Worm (Caenorhabditis elegans) whole organism, mixed stage, embryonic: ENCODE data around the gene F07F6.1.

Source experiments
- bed-3 ChIP-seq: fragments of 200-800 bp; sonication (Bioruptor generic); optimal IDR thresholded peaks from 3 replicates; lab custom pipeline; 2018; ENCODE audit warnings: mild to moderate bottlenecking, missing genetic modification characterization, moderate library complexity, missing compliant biosample characterization
- blmp-1 ChIP-seq: fragments of 150-350 bp; optimal IDR thresholded peaks from 2 replicates; lab custom pipeline; 2014; ENCODE audit warnings: missing biosample characterization, missing genetic modification characterization
- ceh-83 ChIP-seq: fragments of 200-800 bp; sonication (Bioruptor generic); optimal IDR thresholded peaks from 2 replicates; lab custom pipeline; 2018; ENCODE audit warnings: mild to moderate bottlenecking, missing genetic modification characterization, missing compliant biosample characterization
- elt-1 ChIP-seq: sonication (generic microtip); optimal IDR thresholded peaks from 2 replicates; lab custom pipeline; 2017; ENCODE audit warnings: missing genetic modification characterization, mild to moderate bottlenecking, missing compliant biosample characterization, antibody characterized with exemption, moderate library complexity, borderline replicate concordance; ENCODE audit not compliant: insufficient read depth
- mls-2 ChIP-seq: sonication (generic microtip); optimal IDR thresholded peaks from 2 replicates; lab custom pipeline; 2016; ENCODE audit warnings: mild to moderate bottlenecking, missing genetic modification characterization, moderate library complexity, missing compliant biosample characterization
- nhr-76 ChIP-seq: sonication (generic microtip); optimal IDR thresholded peaks from 2 replicates; lab custom pipeline; 2017; ENCODE audit warnings: missing biosample characterization, missing genetic modification characterization
- pha-4 ChIP-seq: fragments of 150-350 bp; optimal IDR thresholded peaks from 2 replicates; lab custom pipeline; 2018; ENCODE audit warnings: missing biosample characterization, missing genetic modification reagents, missing genetic modification characterization
- unc-62 ChIP-seq: fragments of 150-350 bp; optimal IDR thresholded peaks from 2 replicates; lab custom pipeline; 2014; ENCODE audit warnings: missing biosample characterization, missing genetic modification reagents, missing genetic modification characterization

- TF ChIP-seq unc-62 (GFP tag; lab: Kevin White, UChicago): no peak
- no peak for TF ChIP-seq mls-2 (tag; lab: Kevin White, UChicago)
- TF ChIP-seq elt-1: no peak
- no peak for TF ChIP-seq ceh-83
- no peak for TF ChIP-seq bed-3 (GFP tag; lab: Kevin White, UChicago)
- TF ChIP-seq nhr-76 (tag; lab: Kevin White, UChicago): no peak
- TF ChIP-seq blmp-1 (tag; lab: Kevin White, UChicago): no peak
- TF ChIP-seq pha-4: no peak
These were observed 18.8 kb upstream of the F07F6.1 start, which contains the start of gene EEED8.15 for ce11 chrII:5418929-5419328.
